Fruit fly (Drosophila melanogaster) whole organism, pupa: ENCODE measurements around the gene CG6333.
A peak's percentile ranks its signal among the peaks of the same experiment; 100 is the strongest.

ENCODE experiments used
- CG17806 ChIP-seq: fragments of 200-800 bp; sonication (Bioruptor generic); optimal IDR thresholded peaks from 2 replicates; lab custom pipeline; 2018; ENCODE audit warnings: missing biosample characterization, mild to moderate bottlenecking, missing genetic modification characterization, moderate library complexity
- EcR ChIP-seq: fragments of 200-800 bp; sonication (Bioruptor generic); optimal IDR thresholded peaks from 3 replicates; lab custom pipeline; 2019; ENCODE audit warnings: missing biosample characterization, missing genetic modification characterization, mild to moderate bottlenecking, moderate library complexity, missing genetic modification reagents
- Pif1A ChIP-seq: fragments of 200-800 bp; sonication (Bioruptor generic); optimal IDR thresholded peaks from 3 replicates; lab custom pipeline; 2016; ENCODE audit warnings: missing biosample characterization, missing genetic modification characterization
- fd96Ca ChIP-seq: fragments of 200-800 bp; sonication (Bioruptor generic); IDR thresholded peaks from 3 replicates; pipeline ENCODE4 v1.3.6; 2022; ENCODE audit warnings: missing biosample characterization, missing genetic modification characterization
- rn ChIP-seq: fragments of 200-800 bp; sonication (Bioruptor generic); IDR thresholded peaks from 2 replicates; pipeline ENCODE4 v1.3.6; 2022; ENCODE audit warnings: missing biosample characterization, missing genetic modification characterization

DNA sequence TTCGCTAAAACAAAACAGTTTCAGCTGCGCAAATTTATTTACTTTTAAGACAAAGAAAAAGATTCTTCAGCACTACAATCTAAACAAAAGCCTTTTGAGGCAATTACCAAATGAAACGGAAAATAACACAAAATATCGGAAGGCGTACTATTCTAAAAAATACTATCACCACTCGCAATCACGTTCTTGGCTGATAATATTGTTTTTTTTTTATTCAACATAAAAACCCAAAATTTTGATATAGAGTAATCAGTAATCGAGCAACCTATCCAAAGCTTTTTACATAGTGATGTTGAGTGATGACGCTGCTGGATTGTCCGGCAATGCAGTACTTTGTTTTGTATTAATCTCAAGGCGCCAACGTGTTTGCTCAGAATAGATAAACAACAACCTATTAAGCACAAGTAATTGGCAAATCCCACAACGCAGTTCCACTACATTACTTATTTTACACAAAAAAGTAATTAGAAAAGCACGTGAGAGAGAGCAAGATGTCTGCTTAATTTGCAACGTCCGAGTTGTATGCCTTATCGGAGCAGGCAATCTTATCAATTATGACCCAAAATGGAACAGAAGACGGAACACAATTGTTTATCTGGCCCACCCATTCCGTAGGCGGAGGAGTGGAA, 55.0 kb downstream of the CG6333 start:
- no peak for TF ChIP-seq EcR (GFP tag; lab: Kevin White, UChicago)
- TF ChIP-seq rn (GFP tag; lab: Robert Waterston, UW) = no peak
- TF ChIP-seq CG17806 (tag; lab: Kevin White, UChicago) = no peak
- peak; percentile 32 for TF ChIP-seq Pif1A
- TF ChIP-seq fd96Ca = no peak
